Worm (Caenorhabditis elegans) whole organism, dauer: ENCODE results near the gene cal-4.

Source experiments
- unc-62 ChIP-seq: sonication (generic microtip); optimal IDR thresholded peaks from 2 replicates; lab custom pipeline; 2017; ENCODE audit warnings: missing biosample characterization, missing genetic modification reagents, missing genetic modification characterization

Gene cal-4

ce11 chrIV:10570065-10570464, 48.9 kb downstream of the cal-4 start:
- TF ChIP-seq unc-62: no peak

- TF ChIP-seq unc-62: no peak
These were observed 49.8 kb downstream of the cal-4 start for ce11 chrIV:10571020-10571419.

- TF ChIP-seq unc-62: no peak
These were observed 52.3 kb downstream of the cal-4 start for ce11 chrIV:10573471-10573870.

ce11 chrIV:10574471-10574870, 53.3 kb downstream of the cal-4 start:
- no peak for TF ChIP-seq unc-62

ce11 chrIV:10576050-10576449, 54.8 kb downstream of the cal-4 start, which contains the start of gene efn-2:
Gene efn-2 (plus strand): TSS chrIV:10576350.
- TF ChIP-seq unc-62: no peak

ce11 chrIV:10576624-10577023, 55.4 kb downstream of the cal-4 start:
- TF ChIP-seq unc-62: no peak

ce11 chrIV:10577600-10577999, 56.4 kb downstream of the cal-4 start:
- TF ChIP-seq unc-62: no peak

- no peak for TF ChIP-seq unc-62
These were observed 57.2 kb downstream of the cal-4 start, which contains the start of gene lgc-43 for ce11 chrIV:10578367-10578766. Gene lgc-43 (plus strand): TSS chrIV:10578667.
